Worm (Caenorhabditis elegans): ENCODE results near the gene C27B7.7.
A peak's percentile ranks its signal among the peaks of the same experiment; 100 is the strongest.

C27B7.7 gene

ce11 chrIV:8927093-8927492 lies 20.2 kb downstream of the C27B7.7 start (continued):
- peak; percentile 91 for TF ChIP-seq ceh-24 (tag; optimal IDR thresholded peaks at IDR 0.05)
- peak; percentile 33 for TF ChIP-seq unc-42 (tag; optimal IDR thresholded peaks at IDR 0.05)
- peak; percentile 62 for TF ChIP-seq odd-2 (tag; optimal IDR thresholded peaks at IDR 0.05)
- peak; percentile 90 for TF ChIP-seq fkh-6 (tag; optimal IDR thresholded peaks at IDR 0.05)
- TF ChIP-seq ztf-16 (tag; optimal IDR thresholded peaks at IDR 0.05), result peak; percentile 96
- peak; percentile 89 for TF ChIP-seq ceh-31 (tag; optimal IDR thresholded peaks at IDR 0.05)
- peak; percentile 96 for TF ChIP-seq che-1 (tag; optimal IDR thresholded peaks at IDR 0.05)
- peak; percentile 89 for TF ChIP-seq mec-3 (tag; optimal IDR thresholded peaks at IDR 0.05; ENCODE audit: borderline replicate concordance)
- TF ChIP-seq dve-1 (tag; optimal IDR thresholded peaks at IDR 0.05), result peak; percentile 74
- TF ChIP-seq C08G9.2 (tag; optimal IDR thresholded peaks at IDR 0.05), result peak; percentile 92
- peak; percentile 78 for TF ChIP-seq ets-4 (tag; optimal IDR thresholded peaks at IDR 0.05)
- peak; percentile 66 for TF ChIP-seq nfya-1 (tag; optimal IDR thresholded peaks at IDR 0.05)
- TF ChIP-seq F13H6.1 (tag; optimal IDR thresholded peaks at IDR 0.05), result peak; percentile 95
- TF ChIP-seq Y22D7AL.16 (tag; optimal IDR thresholded peaks at IDR 0.05), result peak; percentile 89
- TF ChIP-seq ceh-9 (tag; optimal IDR thresholded peaks at IDR 0.05), result peak; percentile 71
- TF ChIP-seq unc-86 (tag; optimal IDR thresholded peaks at IDR 0.05), result peak; percentile 97

- no peak for TF ChIP-seq unc-3 (GFP tag; conservative IDR thresholded peaks at IDR 0.05)
- no peak for TF ChIP-seq unc-3 (tag; optimal IDR thresholded peaks at IDR 0.05)
- no peak for TF ChIP-seq pha-2 (tag; optimal IDR thresholded peaks at IDR 0.05)
- no peak for TF ChIP-seq ceh-9 (tag; optimal IDR thresholded peaks at IDR 0.05)
- no peak for TF ChIP-seq elt-4 (tag; optimal IDR thresholded peaks at IDR 0.05)
- no peak for TF ChIP-seq ceh-14 (tag; optimal IDR thresholded peaks at IDR 0.05)
- TF ChIP-seq pax-1 (tag; optimal IDR thresholded peaks at IDR 0.05), result no peak
These were observed 23.2 kb downstream of the C27B7.7 start, which contains the start of the genes D1046.18 and slc-25A26 for ce11 chrIV:8929942-8930492. Gene D1046.18, plus strand, starts transcription at chrIV:8930242. Gene slc-25A26, plus strand, starts transcription at chrIV:8930442.

- no peak for TF ChIP-seq ceh-30 (tag; optimal IDR thresholded peaks at IDR 0.05)
- no peak for TF ChIP-seq nhr-11 (tag; optimal IDR thresholded peaks at IDR 0.05)
- TF ChIP-seq ama-1 (optimal IDR thresholded peaks at IDR 0.05), result no peak
- no peak for TF ChIP-seq hlh-6 (tag; optimal IDR thresholded peaks at IDR 0.05)
- TF ChIP-seq che-1 (tag; optimal IDR thresholded peaks at IDR 0.05), result no peak
These were observed 26.7 kb downstream of the C27B7.7 start, which contains the start of gene D1046.4 for ce11 chrIV:8933575-8933974. Gene D1046.4, plus strand, starts transcription at chrIV:8933875.

ce11 chrIV:8943430-8943829 lies 36.6 kb downstream of the C27B7.7 start:
- TF ChIP-seq eyg-1 (tag; optimal IDR thresholded peaks at IDR 0.05) (no peak), ceh-18 (tag; optimal IDR thresholded peaks at IDR 0.05) (no peak), ceh-31 (tag; optimal IDR thresholded peaks at IDR 0.05) (no peak), che-1 (tag; optimal IDR thresholded peaks at IDR 0.05) (no peak), unc-42 (tag; optimal IDR thresholded peaks at IDR 0.05) (peak; percentile 48)

DNA sequence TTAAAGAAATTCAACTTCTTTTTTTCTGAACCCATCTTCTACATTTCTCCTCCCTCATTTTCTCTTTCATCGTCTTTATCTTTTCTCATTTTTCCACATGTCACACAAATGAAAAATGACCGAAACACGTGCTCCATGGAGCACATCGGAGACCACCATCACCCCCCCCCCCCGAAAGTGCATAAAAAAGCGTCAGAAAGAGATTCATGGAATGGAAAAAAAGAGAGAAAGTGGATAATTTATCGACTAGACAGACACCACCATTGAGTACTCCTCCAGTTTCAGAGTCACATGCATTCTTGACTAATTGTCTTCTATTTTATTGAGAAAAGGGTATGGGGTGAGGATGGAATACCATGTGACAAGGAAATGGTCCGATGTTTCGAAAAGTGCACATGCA lies 40.3 kb downstream of the C27B7.7 start:
- no peak for TF ChIP-seq hlh-13 (GFP tag; optimal IDR thresholded peaks at IDR 0.05)
- TF ChIP-seq rnt-1 (tag; optimal IDR thresholded peaks at IDR 0.05), result peak; percentile 2
- TF ChIP-seq hlh-30 (tag; optimal IDR thresholded peaks at IDR 0.05; ENCODE audit: insufficient read depth), result peak; percentile 74
- TF ChIP-seq ceh-2 (tag; optimal IDR thresholded peaks at IDR 0.05), result no peak
- TF ChIP-seq unc-55 (GFP tag; optimal IDR thresholded peaks at IDR 0.05), result peak; percentile 88
- TF ChIP-seq nfya-1 (tag; optimal IDR thresholded peaks at IDR 0.05), result no peak
- no peak for TF ChIP-seq ceh-45 (GFP tag; IDR thresholded peaks at IDR 0.05)
- TF ChIP-seq ceh-18 (tag; optimal IDR thresholded peaks at IDR 0.05), result peak; percentile 56
- TF ChIP-seq mec-3 (tag; optimal IDR thresholded peaks at IDR 0.05; ENCODE audit: borderline replicate concordance), result no peak
- TF ChIP-seq npax-4 (tag; optimal IDR thresholded peaks at IDR 0.05), result no peak
- no peak for TF ChIP-seq Y22D7AL.16 (tag; optimal IDR thresholded peaks at IDR 0.05)
- no peak for TF ChIP-seq ceh-22 (tag; optimal IDR thresholded peaks at IDR 0.05)

Data from whole organism, late embryonic.